Worm (Caenorhabditis elegans) whole organism, L3 larva: ENCODE data around the gene T07D3.4.

Source experiments
- R02D3.7 ChIP-seq: fragments of 150-350 bp; optimal IDR thresholded peaks from 2 replicates; lab custom pipeline; 2014; ENCODE audit warnings: missing biosample characterization, missing genetic modification characterization
- ZK546.5 ChIP-seq: sonication (generic microtip); optimal IDR thresholded peaks from 2 replicates; lab custom pipeline; 2017; ENCODE audit warnings: missing biosample characterization, missing genetic modification characterization
- aly-2 ChIP-seq: fragments of 150-350 bp; optimal IDR thresholded peaks from 2 replicates; lab custom pipeline; 2014; ENCODE audit warnings: missing biosample characterization, missing genetic modification characterization
- ama-1 ChIP-seq: fragments of 150-350 bp; optimal IDR thresholded peaks from 2 replicates; lab custom pipeline; 2018
- ceh-16 ChIP-seq: sonication (generic microtip); optimal IDR thresholded peaks from 2 replicates; lab custom pipeline; 2017; ENCODE audit warnings: missing biosample characterization, missing genetic modification characterization
- ceh-28 ChIP-seq: fragments of 150-350 bp; optimal IDR thresholded peaks from 2 replicates; lab custom pipeline; 2014; ENCODE audit warnings: missing biosample characterization, missing genetic modification reagents, missing genetic modification characterization
- ceh-82 ChIP-seq: fragments of 150-350 bp; optimal IDR thresholded peaks from 2 replicates; lab custom pipeline; 2014; ENCODE audit warnings: missing biosample characterization, missing genetic modification characterization
- daf-12 ChIP-seq: fragments of 150-350 bp; optimal IDR thresholded peaks from 2 replicates; lab custom pipeline; 2014; ENCODE audit warnings: missing biosample characterization, missing genetic modification reagents, missing genetic modification characterization
- egl-27 ChIP-seq: sonication (generic microtip); optimal IDR thresholded peaks from 4 replicates; lab custom pipeline; 2017; ENCODE audit warnings: missing biosample characterization, missing genetic modification reagents, missing genetic modification characterization
- elt-1 ChIP-seq: fragments of 150-350 bp; optimal IDR thresholded peaks from 2 replicates; lab custom pipeline; 2014; ENCODE audit warnings: missing biosample characterization, missing genetic modification characterization
- elt-2 ChIP-seq: sonication (generic microtip); optimal IDR thresholded peaks from 2 replicates; lab custom pipeline; 2016; ENCODE audit warnings: missing genetic modification reagents, mild to moderate bottlenecking, missing genetic modification characterization, missing compliant biosample characterization
- elt-3 ChIP-seq, 3 experiments: fragments of 150-350 bp in 1 of 3; sonication (generic microtip) in 2 of 3; optimal IDR thresholded peaks; 2 replicates in 2 of 3; 4 replicates in 1 of 3; lab custom pipeline; 2014 to 2017; ENCODE audit warnings: missing biosample characterization in 3 of 3, missing genetic modification characterization in 3 of 3
- eor-1 ChIP-seq, 2 experiments: fragments of 150-350 bp; optimal IDR thresholded peaks; 2 replicates each; lab custom pipeline; 2014 to 2018; ENCODE audit warnings: missing biosample characterization in 2 of 2, missing genetic modification characterization in 2 of 2
- fkh-2 ChIP-seq: fragments of 150-350 bp; optimal IDR thresholded peaks from 2 replicates; lab custom pipeline; 2014; ENCODE audit warnings: missing biosample characterization, missing genetic modification reagents, missing genetic modification characterization
- fos-1 ChIP-seq: fragments of 150-350 bp; optimal IDR thresholded peaks from 2 replicates; lab custom pipeline; 2014; ENCODE audit warnings: missing biosample characterization, missing genetic modification characterization
- hmg-11 ChIP-seq: sonication (generic microtip); optimal IDR thresholded peaks from 2 replicates; lab custom pipeline; 2016; ENCODE audit warnings: missing genetic modification characterization, missing compliant biosample characterization
- jun-1 ChIP-seq: fragments of 150-350 bp; optimal IDR thresholded peaks from 2 replicates; lab custom pipeline; 2014; ENCODE audit warnings: missing biosample characterization, missing genetic modification reagents, missing genetic modification characterization
- lsy-12 ChIP-seq: sonication (generic microtip); optimal IDR thresholded peaks from 2 replicates; lab custom pipeline; 2016; ENCODE audit warnings: mild to moderate bottlenecking, missing genetic modification characterization, missing compliant biosample characterization
- mdl-1 ChIP-seq: fragments of 150-350 bp; optimal IDR thresholded peaks from 2 replicates; lab custom pipeline; 2014; ENCODE audit warnings: missing biosample characterization, missing genetic modification characterization
- nhr-12 ChIP-seq: fragments of 150-350 bp; optimal IDR thresholded peaks from 2 replicates; lab custom pipeline; 2014; ENCODE audit warnings: missing biosample characterization, missing genetic modification characterization
- nhr-23 ChIP-seq: fragments of 150-350 bp; optimal IDR thresholded peaks from 2 replicates; lab custom pipeline; 2014; ENCODE audit warnings: missing biosample characterization, missing genetic modification reagents, missing genetic modification characterization
- nhr-237 ChIP-seq: fragments of 150-350 bp; optimal IDR thresholded peaks from 2 replicates; lab custom pipeline; 2014; ENCODE audit warnings: missing biosample characterization, missing genetic modification characterization
- nhr-25 ChIP-seq: sonication (generic microtip); optimal IDR thresholded peaks from 2 replicates; lab custom pipeline; 2017; ENCODE audit warnings: missing biosample characterization, missing genetic modification characterization
- nhr-28 ChIP-seq: fragments of 150-350 bp; optimal IDR thresholded peaks from 2 replicates; lab custom pipeline; 2014; ENCODE audit warnings: missing biosample characterization, missing genetic modification characterization
- nhr-67 ChIP-seq: fragments of 150-350 bp; optimal IDR thresholded peaks from 2 replicates; lab custom pipeline; 2014; ENCODE audit warnings: missing biosample characterization, missing genetic modification characterization
- nhr-76 ChIP-seq: fragments of 150-350 bp; sonication (generic microtip); optimal IDR thresholded peaks from 5 replicates; lab custom pipeline; 2014; ENCODE audit warnings: missing biosample characterization, missing genetic modification characterization
- nhr-77 ChIP-seq: fragments of 150-350 bp; optimal IDR thresholded peaks from 2 replicates; lab custom pipeline; 2014; ENCODE audit warnings: missing biosample characterization, missing genetic modification characterization
- pha-4 ChIP-seq: fragments of 150-350 bp; optimal IDR thresholded peaks from 2 replicates; lab custom pipeline; 2014; ENCODE audit warnings: missing biosample characterization, missing genetic modification reagents, missing genetic modification characterization
- pqm-1 ChIP-seq: fragments of 150-350 bp; optimal IDR thresholded peaks from 2 replicates; lab custom pipeline; 2017; ENCODE audit warnings: missing biosample characterization, missing genetic modification characterization, inconsistent platforms
- sea-2 ChIP-seq: fragments of 150-350 bp; sonication (generic microtip); optimal IDR thresholded peaks from 4 replicates; lab custom pipeline; 2014; ENCODE audit warnings: missing biosample characterization, missing genetic modification reagents, missing genetic modification characterization
- skn-1 ChIP-seq: fragments of 150-350 bp; optimal IDR thresholded peaks from 2 replicates; lab custom pipeline; 2014; ENCODE audit warnings: missing biosample characterization, missing genetic modification characterization
- snpc-4 ChIP-seq: fragments of 150-350 bp; optimal IDR thresholded peaks from 2 replicates; lab custom pipeline; 2014; ENCODE audit warnings: missing biosample characterization, missing genetic modification characterization
- tbx-2 ChIP-seq: sonication (generic microtip); optimal IDR thresholded peaks from 2 replicates; lab custom pipeline; 2016; ENCODE audit warnings: mild to moderate bottlenecking, missing genetic modification characterization, missing compliant biosample characterization
- ztf-11 ChIP-seq: fragments of 150-350 bp; optimal IDR thresholded peaks from 2 replicates; lab custom pipeline; 2014; ENCODE audit warnings: missing biosample characterization, missing genetic modification characterization
- ztf-4 ChIP-seq: fragments of 150-350 bp; optimal IDR thresholded peaks from 2 replicates; lab custom pipeline; 2014; ENCODE audit warnings: missing biosample characterization, missing genetic modification characterization

T07D3.4 gene

DNA sequence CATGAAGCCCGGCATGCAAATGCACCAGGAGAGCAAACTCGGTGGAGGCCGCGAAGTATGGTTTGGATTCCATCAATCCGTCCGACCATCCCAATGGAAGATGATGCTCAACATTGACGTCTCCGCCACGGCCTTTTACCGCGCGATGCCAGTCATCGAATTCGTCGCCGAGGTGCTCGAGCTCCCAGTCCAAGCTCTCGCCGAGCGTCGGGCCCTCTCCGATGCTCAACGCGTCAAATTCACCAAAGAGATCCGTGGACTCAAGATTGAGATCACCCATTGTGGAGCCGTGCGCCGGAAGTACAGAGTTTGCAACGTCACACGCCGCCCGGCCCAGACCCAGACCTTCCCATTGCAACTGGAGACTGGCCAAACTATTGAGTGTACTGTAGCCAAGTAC is 12.4 kb upstream of the T07D3.4 start:
- TF ChIP-seq ama-1 (lab: Kevin White, UChicago) (no peak), nhr-237 (tag; lab: Kevin White, UChicago) (no peak), ztf-11 (tag; lab: Kevin White, UChicago) (no peak), fkh-2 (no peak), aly-2 (tag; lab: Kevin White, UChicago) (no peak), nhr-76 (tag; lab: Kevin White, UChicago) (no peak), ceh-28 (tag; lab: Kevin White, UChicago) (no peak), eor-1 (tag; optimal IDR thresholded peaks at IDR 0.05; lab: Kevin White, UChicago) (no peak), elt-3 (tag; optimal IDR thresholded peaks at IDR 0.05; lab: Kevin White, UChicago) (no peak), nhr-25 (tag; lab: Kevin White, UChicago) (no peak), nhr-23 (tag; lab: Kevin White, UChicago) (no peak), nhr-12 (no peak), ZK546.5 (tag; lab: Kevin White, UChicago) (no peak), daf-12 (no peak), skn-1 (tag; lab: Kevin White, UChicago) (no peak), snpc-4 (no peak), elt-1 (tag; lab: Kevin White, UChicago) (no peak)

DNA sequence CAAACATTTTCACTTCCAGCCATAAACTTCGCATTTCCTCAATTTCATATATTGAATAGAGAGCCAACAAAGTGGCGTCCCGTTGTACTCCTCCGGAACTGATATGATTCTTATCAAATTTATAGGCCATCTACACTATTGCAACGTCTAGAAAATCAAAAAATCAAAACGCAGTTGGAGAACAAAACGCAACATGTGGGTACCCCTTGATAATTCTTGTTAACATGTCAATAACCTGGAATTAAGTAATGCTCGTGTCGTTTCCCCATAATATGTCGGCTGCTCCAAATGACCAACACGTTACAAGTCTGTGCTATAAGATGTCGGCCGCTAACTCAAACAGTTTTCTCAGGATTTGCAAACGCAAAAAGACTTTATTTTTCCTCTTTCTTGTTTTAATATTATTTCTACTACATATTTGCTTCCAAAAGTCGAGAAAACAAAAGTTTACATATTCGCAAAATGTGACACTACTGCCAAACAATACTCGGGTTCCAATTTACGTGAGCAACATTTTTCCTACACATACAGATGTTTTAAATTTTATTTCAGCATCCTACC is 7.4 kb upstream of the T07D3.4 start:
- TF ChIP-seq pqm-1 (tag; lab: Kevin White, UChicago) (peak; percentile 46), elt-2 (tag; lab: Kevin White, UChicago) (peak; percentile 87), nhr-23 (tag; lab: Kevin White, UChicago) (no peak), sea-2 (GFP tag; lab: Kevin White, UChicago) (no peak), tbx-2 (tag; lab: Kevin White, UChicago) (no peak), ceh-82 (tag; lab: Kevin White, UChicago) (no peak), snpc-4 (peak; percentile 23)

DNA sequence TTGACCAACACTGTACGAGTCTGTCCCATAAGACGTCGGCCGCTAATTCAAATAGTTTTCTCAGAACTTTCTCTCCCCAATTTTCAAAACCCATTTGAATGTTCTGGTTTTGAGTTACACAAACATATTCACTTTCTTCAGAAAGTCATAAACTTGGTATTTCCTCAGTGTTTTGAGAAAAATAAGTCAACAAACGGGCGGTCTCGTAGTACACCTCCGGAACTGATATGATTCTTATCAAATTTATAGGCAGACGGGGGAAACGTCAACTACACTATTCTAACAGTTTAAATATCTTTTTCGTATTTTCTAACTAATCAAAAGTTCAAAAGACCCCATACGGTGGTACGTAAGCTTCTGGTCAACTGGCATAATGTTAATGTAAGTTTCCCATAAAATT is 3.9 kb upstream of the T07D3.4 start:
- no peak for TF ChIP-seq nhr-237 (tag; lab: Kevin White, UChicago)
- TF ChIP-seq hmg-11 (tag; lab: Kevin White, UChicago) = no peak
- TF ChIP-seq lsy-12 (tag; lab: Kevin White, UChicago) = no peak
- TF ChIP-seq elt-2 (tag; lab: Kevin White, UChicago) = peak; percentile 73
- TF ChIP-seq fos-1 (tag; lab: Kevin White, UChicago) = no peak
- TF ChIP-seq pha-4 (tag; lab: Kevin White, UChicago) = peak; percentile 2
- TF ChIP-seq nhr-76 (tag; lab: Kevin White, UChicago) = no peak
- TF ChIP-seq mdl-1 (tag; lab: Kevin White, UChicago) = no peak
- TF ChIP-seq nhr-77 (tag; lab: Kevin White, UChicago) = no peak
- TF ChIP-seq daf-12 = no peak

DNA sequence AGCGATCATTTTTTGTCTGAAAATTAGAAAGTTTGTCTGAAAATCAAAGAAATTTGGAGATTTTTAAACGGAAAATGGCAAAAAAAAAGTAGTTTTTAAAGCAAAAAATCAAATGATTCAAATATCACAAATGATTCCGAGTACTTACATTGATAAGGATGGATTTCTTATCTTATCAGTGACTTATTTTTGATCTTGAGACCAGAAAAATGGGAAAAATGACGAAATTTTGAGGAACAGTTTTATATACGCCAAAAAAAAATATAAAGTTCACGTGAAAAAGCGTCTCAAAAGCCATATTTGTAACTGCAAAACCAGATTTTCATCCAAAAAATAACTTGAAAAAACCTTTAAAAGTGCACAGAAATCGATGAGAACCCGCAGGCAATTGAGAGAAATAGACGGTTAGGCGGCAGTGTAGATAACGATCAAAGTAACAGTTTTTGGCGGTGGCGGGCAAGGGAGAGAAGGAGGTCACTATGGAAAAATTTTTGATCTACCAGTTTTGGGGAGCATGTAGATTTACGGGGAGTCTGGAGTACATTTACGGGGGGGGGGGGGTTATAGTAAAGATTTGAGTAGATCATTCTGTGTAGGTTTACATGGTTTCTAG is 12.7 kb downstream of the T07D3.4 start, which contains the start of gene T07D3.9:
Gene T07D3.9, minus strand, starts transcription at position 194 of the 613 bp plus-strand sequence.
- peak; percentile 38 for TF ChIP-seq egl-27 (tag; lab: Kevin White, UChicago)
- TF ChIP-seq ceh-16 (tag; lab: Kevin White, UChicago) = no peak
- peak; percentile 3 for TF ChIP-seq jun-1
- TF ChIP-seq pqm-1 (tag; lab: Kevin White, UChicago) = peak; percentile 83
- TF ChIP-seq elt-2 (tag; lab: Kevin White, UChicago) = peak; percentile 94
- peak; percentile 40 for TF ChIP-seq ceh-28 (tag; lab: Kevin White, UChicago)
- peak; percentile 6 to 87 (median 76) for TF ChIP-seq elt-3 (tag; optimal IDR thresholded peaks at IDR 0.05; lab: Kevin White, UChicago)
- no peak for TF ChIP-seq mdl-1 (tag; lab: Kevin White, UChicago)
- TF ChIP-seq eor-1 (tag; optimal IDR thresholded peaks at IDR 0.05; lab: Kevin White, UChicago) = no peak
- TF ChIP-seq ztf-4 (tag; lab: Kevin White, UChicago) = no peak

DNA sequence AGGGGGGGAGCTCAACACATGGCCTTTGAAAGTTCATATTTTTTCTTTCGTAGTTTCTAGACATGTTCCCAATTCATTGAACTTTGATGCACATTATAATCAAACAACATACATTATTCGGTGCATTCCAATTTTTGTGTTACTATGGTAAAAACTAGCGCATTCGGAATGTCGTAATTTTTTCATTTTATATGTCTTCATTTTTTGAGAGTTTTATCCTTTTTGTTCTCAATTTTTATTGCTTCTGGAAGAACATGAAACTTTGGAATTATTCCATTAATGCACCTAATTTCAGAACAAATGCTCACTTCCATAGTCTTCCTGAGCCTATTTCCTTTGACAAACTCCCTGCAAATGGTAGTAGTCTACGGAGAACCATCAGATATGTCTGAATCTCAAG is 13.5 kb downstream of the T07D3.4 start, which contains the start of gene T07D3.2:
Gene T07D3.2, plus strand, starts transcription at position 301 of the 400 bp plus-strand sequence.
- no peak for TF ChIP-seq skn-1 (tag; lab: Kevin White, UChicago)
- TF ChIP-seq tbx-2 (tag; lab: Kevin White, UChicago) = no peak
- no peak for TF ChIP-seq jun-1
- no peak for TF ChIP-seq ztf-4 (tag; lab: Kevin White, UChicago)
- TF ChIP-seq fos-1 (tag; lab: Kevin White, UChicago) = no peak
- TF ChIP-seq nhr-67 (tag; lab: Kevin White, UChicago) = no peak
- no peak for TF ChIP-seq ama-1 (lab: Kevin White, UChicago)
- no peak for TF ChIP-seq nhr-77 (tag; lab: Kevin White, UChicago)
- no peak for TF ChIP-seq nhr-237 (tag; lab: Kevin White, UChicago)
- TF ChIP-seq aly-2 (tag; lab: Kevin White, UChicago) = no peak
- no peak for TF ChIP-seq nhr-76 (tag; lab: Kevin White, UChicago)
- TF ChIP-seq nhr-28 = no peak
- TF ChIP-seq elt-1 (tag; lab: Kevin White, UChicago) = no peak
- no peak for TF ChIP-seq R02D3.7 (tag; lab: Kevin White, UChicago)
- TF ChIP-seq ztf-11 (tag; lab: Kevin White, UChicago) = no peak
- TF ChIP-seq hmg-11 (tag; lab: Kevin White, UChicago) = no peak
- TF ChIP-seq nhr-12 = no peak
